Worm (Caenorhabditis elegans) whole organism, early embryonic: ENCODE measurements around the gene F53C11.4.

Source experiments
- B0310.2 ChIP-seq: sonication (generic microtip); optimal IDR thresholded peaks from 2 replicates; lab custom pipeline; 2016; ENCODE audit warnings: mild to moderate bottlenecking, missing genetic modification characterization, missing compliant biosample characterization
- F13C5.2 ChIP-seq: sonication (generic microtip); optimal IDR thresholded peaks from 2 replicates; lab custom pipeline; 2017; ENCODE audit warnings: mild to moderate bottlenecking, missing genetic modification characterization, inconsistent platforms, missing compliant biosample characterization
- aly-1 ChIP-seq: sonication (generic microtip); optimal IDR thresholded peaks from 2 replicates; lab custom pipeline; 2016; ENCODE audit warnings: missing genetic modification characterization, missing compliant biosample characterization
- ama-1 ChIP-seq: fragments of 150-350 bp; optimal IDR thresholded peaks from 2 replicates; lab custom pipeline; 2014
- ceh-13 ChIP-seq: fragments of 200-800 bp; sonication (Bioruptor generic); optimal IDR thresholded peaks from 2 replicates; lab custom pipeline; 2018; ENCODE audit warnings: mild to moderate bottlenecking, missing genetic modification characterization, missing compliant biosample characterization
- ceh-36 ChIP-seq: sonication (generic microtip); optimal IDR thresholded peaks from 2 replicates; lab custom pipeline; 2016; ENCODE audit warnings: missing genetic modification characterization, inconsistent platforms, missing compliant biosample characterization
- ets-7 ChIP-seq: sonication (generic microtip); optimal IDR thresholded peaks from 2 replicates; lab custom pipeline; 2016; ENCODE audit warnings: missing genotype, missing genetic modification characterization, missing compliant biosample characterization
- flt-1 ChIP-seq: fragments of 200-800 bp; sonication (Bioruptor generic); IDR thresholded peaks from 2 replicates; pipeline ENCODE4 v1.3.6; 2022; ENCODE audit warnings: missing genetic modification characterization, missing compliant biosample characterization
- hmbx-1 ChIP-seq: sonication (generic microtip); optimal IDR thresholded peaks from 2 replicates; lab custom pipeline; 2016; ENCODE audit warnings: mild to moderate bottlenecking, missing genetic modification characterization, missing compliant biosample characterization
- hmg-4 ChIP-seq: fragments of 200-800 bp; sonication (Bioruptor generic); optimal IDR thresholded peaks from 2 replicates; lab custom pipeline; 2018; ENCODE audit warnings: mild to moderate bottlenecking, missing genetic modification characterization, missing compliant biosample characterization
- hnd-1 ChIP-seq: sonication (generic microtip); optimal IDR thresholded peaks from 2 replicates; lab custom pipeline; 2016; ENCODE audit warnings: missing genetic modification characterization, missing compliant biosample characterization
- pes-1 ChIP-seq: fragments of 200-800 bp; sonication (Bioruptor generic); IDR thresholded peaks from 2 replicates; pipeline ENCODE4 v1.3.6; 2022; ENCODE audit warnings: missing genetic modification reagents, missing genetic modification characterization, missing compliant biosample characterization
- scrt-1 ChIP-seq: fragments of 200-800 bp; sonication (Bioruptor generic); IDR thresholded peaks from 2 replicates; pipeline ENCODE4 v1.3.6; 2022; ENCODE audit warnings: missing genetic modification characterization, missing compliant biosample characterization
- sea-1 ChIP-seq: fragments of 200-800 bp; sonication (Bioruptor generic); conservative IDR thresholded peaks from 2 replicates; pipeline ENCODE4 v1.3.6; 2022; ENCODE audit warnings: missing genetic modification characterization, missing compliant biosample characterization
- tbx-11 ChIP-seq: fragments of 200-800 bp; sonication (Bioruptor generic); IDR thresholded peaks from 2 replicates; pipeline ENCODE4 v1.3.6; 2022; ENCODE audit warnings: missing genetic modification characterization, missing compliant biosample characterization
- tbx-37 ChIP-seq: fragments of 200-800 bp; sonication (Bioruptor generic); conservative IDR thresholded peaks from 2 replicates; pipeline ENCODE4 v1.3.6; 2022; ENCODE audit warnings: missing genetic modification reagents, missing genetic modification characterization, missing compliant biosample characterization
- tra-4 ChIP-seq: sonication (generic microtip); optimal IDR thresholded peaks from 2 replicates; lab custom pipeline; 2017; ENCODE audit warnings: missing genetic modification characterization, missing compliant biosample characterization

Gene F53C11.4

DNA sequence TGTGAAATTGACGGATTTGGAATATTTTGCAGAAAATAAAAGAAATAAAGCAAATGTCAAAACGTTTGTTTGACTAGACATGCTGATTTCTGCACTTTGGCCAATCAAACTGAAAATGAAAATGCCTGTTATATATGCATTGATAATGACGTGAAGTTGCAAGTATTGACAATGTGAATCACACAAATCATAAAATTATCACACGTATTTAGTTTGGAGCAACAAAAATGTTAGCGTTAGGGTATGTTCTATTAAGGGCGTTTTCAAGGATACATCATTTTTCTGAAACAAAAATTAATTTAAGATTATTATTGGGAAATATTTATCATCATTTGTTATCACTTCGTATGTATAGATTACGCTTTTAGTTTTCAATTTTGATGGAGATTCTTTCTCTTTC is 35.3 kb downstream of the F53C11.4 start, which contains the start of gene cld-9:
Gene cld-9 (minus strand): TSS at position 81 of the 400 bp plus-strand sequence.
- TF ChIP-seq hnd-1 (tag; lab: Kevin White, UChicago), result no peak
- no peak for TF ChIP-seq ets-7 (tag; lab: Kevin White, UChicago)
- no peak for TF ChIP-seq tra-4
- no peak for TF ChIP-seq F13C5.2
- TF ChIP-seq tbx-37 (GFP tag; lab: Robert Waterston, UW), result no peak
- no peak for TF ChIP-seq tbx-11 (GFP tag; lab: Robert Waterston, UW)
- TF ChIP-seq ceh-36 (tag; lab: Kevin White, UChicago), result no peak
- no peak for TF ChIP-seq aly-1 (tag; lab: Kevin White, UChicago)
- TF ChIP-seq ama-1, result no peak
- TF ChIP-seq sea-1 (GFP tag; lab: Robert Waterston, UW), result no peak
- TF ChIP-seq hmg-4 (GFP tag; lab: Kevin White, UChicago), result no peak
- TF ChIP-seq pes-1 (GFP tag; lab: Robert Waterston, UW), result no peak

- TF ChIP-seq tra-4 (no peak), ceh-13 (no peak), scrt-1 (GFP tag; lab: Robert Waterston, UW) (no peak), hnd-1 (tag; lab: Kevin White, UChicago) (no peak), F13C5.2 (no peak)
These were observed 38.5 kb downstream of the F53C11.4 start, which contains the start of gene F35E12.10 for ce11 chrV:13748658-13749057. Gene F35E12.10, minus strand, starts transcription at chrV:13748758.

- TF ChIP-seq hmg-4 (GFP tag; lab: Kevin White, UChicago), result no peak
- no peak for TF ChIP-seq tbx-37 (GFP tag; lab: Robert Waterston, UW)
- TF ChIP-seq tra-4, result no peak
- TF ChIP-seq hmbx-1 (tag; lab: Kevin White, UChicago), result no peak
- TF ChIP-seq F13C5.2, result no peak
- no peak for TF ChIP-seq aly-1 (tag; lab: Kevin White, UChicago)
- TF ChIP-seq pes-1 (GFP tag; lab: Robert Waterston, UW), result no peak
- no peak for TF ChIP-seq flt-1
- no peak for TF ChIP-seq tbx-11 (GFP tag; lab: Robert Waterston, UW)
- TF ChIP-seq ets-7 (tag; lab: Kevin White, UChicago), result no peak
- TF ChIP-seq hnd-1 (tag; lab: Kevin White, UChicago), result no peak
- TF ChIP-seq ceh-13, result no peak
- no peak for TF ChIP-seq ama-1
- TF ChIP-seq scrt-1 (GFP tag; lab: Robert Waterston, UW), result no peak
- no peak for TF ChIP-seq sea-1 (GFP tag; lab: Robert Waterston, UW)
- no peak for TF ChIP-seq B0310.2
- TF ChIP-seq ceh-36 (tag; lab: Kevin White, UChicago), result no peak
These were observed 42.3 kb downstream of the F53C11.4 start, which contains the start of gene F35E12.9 for ce11 chrV:13744901-13745300. Gene F35E12.9, minus strand, starts transcription at chrV:13745127.

DNA sequence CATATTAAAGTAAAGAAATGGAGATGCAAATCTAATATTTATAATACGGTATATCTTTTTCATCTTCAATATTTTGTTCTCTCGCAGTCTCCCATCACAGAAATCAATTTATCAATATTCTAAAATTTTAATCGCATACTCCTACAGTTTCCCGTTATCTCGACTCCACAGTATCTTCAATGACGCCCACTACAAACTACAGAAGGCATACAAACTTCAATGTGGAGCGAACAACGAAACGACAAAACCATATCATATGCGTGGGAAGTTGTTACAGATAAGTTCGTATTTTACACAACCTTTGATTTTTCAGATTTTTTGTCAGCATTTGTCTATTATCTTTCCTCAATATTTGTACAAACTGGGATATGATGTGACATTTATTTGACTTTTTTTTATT is 47.3 kb downstream of the F53C11.4 start:
- TF ChIP-seq ceh-13 (no peak), hmg-4 (GFP tag; lab: Kevin White, UChicago) (no peak), ama-1 (no peak), hmbx-1 (tag; lab: Kevin White, UChicago) (no peak), B0310.2 (no peak), tra-4 (no peak), ets-7 (tag; lab: Kevin White, UChicago) (no peak), ceh-36 (tag; lab: Kevin White, UChicago) (no peak), sea-1 (GFP tag; lab: Robert Waterston, UW) (no peak), scrt-1 (GFP tag; lab: Robert Waterston, UW) (no peak), tbx-11 (GFP tag; lab: Robert Waterston, UW) (no peak), F13C5.2 (no peak), flt-1 (no peak)

ce11 chrV:13738374-13738773 is 48.8 kb downstream of the F53C11.4 start, which contains the start of gene irg-5:
Gene irg-5, minus strand, starts transcription at chrV:13738474.
- no peak for TF ChIP-seq aly-1 (tag; lab: Kevin White, UChicago)
- TF ChIP-seq flt-1, result no peak
- no peak for TF ChIP-seq hmbx-1 (tag; lab: Kevin White, UChicago)
- TF ChIP-seq scrt-1 (GFP tag; lab: Robert Waterston, UW), result no peak
- TF ChIP-seq pes-1 (GFP tag; lab: Robert Waterston, UW), result no peak
- no peak for TF ChIP-seq ets-7 (tag; lab: Kevin White, UChicago)
- TF ChIP-seq sea-1 (GFP tag; lab: Robert Waterston, UW), result no peak
- no peak for TF ChIP-seq F13C5.2
- no peak for TF ChIP-seq ceh-13
- no peak for TF ChIP-seq tbx-37 (GFP tag; lab: Robert Waterston, UW)
- no peak for TF ChIP-seq hmg-4 (GFP tag; lab: Kevin White, UChicago)
- TF ChIP-seq ceh-36 (tag; lab: Kevin White, UChicago), result no peak
- TF ChIP-seq hnd-1 (tag; lab: Kevin White, UChicago), result no peak
- no peak for TF ChIP-seq B0310.2
- no peak for TF ChIP-seq tra-4

ce11 chrV:13736147-13736546 is 51.0 kb downstream of the F53C11.4 start, which contains the start of gene F35E12.6:
Gene F35E12.6, minus strand, starts transcription at chrV:13736247.
- no peak for TF ChIP-seq tra-4
- no peak for TF ChIP-seq ceh-36 (tag; lab: Kevin White, UChicago)
- TF ChIP-seq ceh-13, result no peak
- TF ChIP-seq F13C5.2, result no peak
- TF ChIP-seq ama-1, result no peak
- TF ChIP-seq hnd-1 (tag; lab: Kevin White, UChicago), result no peak
- no peak for TF ChIP-seq scrt-1 (GFP tag; lab: Robert Waterston, UW)
- TF ChIP-seq aly-1 (tag; lab: Kevin White, UChicago), result no peak
- TF ChIP-seq hmbx-1 (tag; lab: Kevin White, UChicago), result no peak
- TF ChIP-seq flt-1, result no peak
- no peak for TF ChIP-seq tbx-37 (GFP tag; lab: Robert Waterston, UW)
- TF ChIP-seq sea-1 (GFP tag; lab: Robert Waterston, UW), result no peak
- no peak for TF ChIP-seq ets-7 (tag; lab: Kevin White, UChicago)
- no peak for TF ChIP-seq tbx-11 (GFP tag; lab: Robert Waterston, UW)
- no peak for TF ChIP-seq pes-1 (GFP tag; lab: Robert Waterston, UW)
- TF ChIP-seq hmg-4 (GFP tag; lab: Kevin White, UChicago), result no peak
- TF ChIP-seq B0310.2, result no peak
